Worm (Caenorhabditis elegans): ENCODE data around the gene mrpl-36.

ce11 chrIII:9850877-9851276 is 3.0 kb upstream of the mrpl-36 start:
- TF ChIP-seq flt-1 (GFP tag; IDR thresholded peaks at IDR 0.05) (no peak), tab-1 (GFP tag; IDR thresholded peaks at IDR 0.05) (no peak)

Data from whole organism, midembryonic.